Worm (Caenorhabditis elegans) whole organism, L4 larva: ENCODE data around the gene C05E4.7.
A peak's percentile ranks its signal among the peaks of the same experiment; 100 is the strongest.

Experiments used
- F10B5.3 ChIP-seq: sonication (generic microtip); optimal IDR thresholded peaks from 2 replicates; lab custom pipeline; 2016; ENCODE audit warnings: mild to moderate bottlenecking, missing genetic modification characterization, missing compliant biosample characterization
- F26F4.8 ChIP-seq: fragments of 200-800 bp; sonication (Bioruptor generic); conservative IDR thresholded peaks from 2 replicates; pipeline ENCODE4 v1.3.6; 2022; ENCODE audit warnings: missing genetic modification characterization, missing compliant biosample characterization
- F49E8.2 ChIP-seq: sonication (generic microtip); optimal IDR thresholded peaks from 2 replicates; lab custom pipeline; 2016; ENCODE audit warnings: missing compliant biosample characterization, mild to moderate bottlenecking, missing genetic modification characterization, borderline replicate concordance
- R02D3.7 ChIP-seq: fragments of 150-350 bp; sonication (generic microtip); optimal IDR thresholded peaks from 3 replicates; lab custom pipeline; 2014; ENCODE audit warnings: missing biosample characterization, missing genetic modification characterization
- T20F7.1 ChIP-seq: fragments of 200-800 bp; sonication (Bioruptor generic); optimal IDR thresholded peaks from 2 replicates; lab custom pipeline; 2018; ENCODE audit warnings: mild to moderate bottlenecking, missing genetic modification characterization, missing compliant biosample characterization
- Y105C5A.15 ChIP-seq: fragments of 200-800 bp; sonication (Bioruptor generic); IDR thresholded peaks from 2 replicates; pipeline ENCODE4 v1.3.6; 2022; ENCODE audit warnings: missing genetic modification characterization, missing compliant biosample characterization
- Y48G9A.11 ChIP-seq: fragments of 200-800 bp; sonication (Bioruptor generic); IDR thresholded peaks from 2 replicates; pipeline ENCODE4 v1.3.6; 2022; ENCODE audit warnings: missing genetic modification reagents, missing genetic modification characterization, missing compliant biosample characterization
- Y75B8A.6 ChIP-seq: fragments of 200-800 bp; sonication (Bioruptor generic); IDR thresholded peaks from 2 replicates; pipeline ENCODE4 v1.3.6; 2022; ENCODE audit warnings: missing genetic modification reagents, missing genetic modification characterization, missing compliant biosample characterization
- ZK337.2 ChIP-seq: fragments of 200-800 bp; sonication (Bioruptor generic); IDR thresholded peaks from 2 replicates; pipeline ENCODE4 v1.3.6; 2022; ENCODE audit warnings: missing genetic modification reagents, missing genetic modification characterization, missing compliant biosample characterization
- ama-1 ChIP-seq: fragments of 150-350 bp; optimal IDR thresholded peaks from 2 replicates; lab custom pipeline; 2014; ENCODE audit warnings: inconsistent platforms, mixed read lengths
- arid-1 ChIP-seq: fragments of 200-800 bp; sonication (Bioruptor generic); conservative IDR thresholded peaks from 2 replicates; pipeline ENCODE4 v1.3.6; 2022; ENCODE audit warnings: missing genetic modification reagents, missing genetic modification characterization, missing compliant biosample characterization
- cey-2 ChIP-seq: sonication (generic microtip); optimal IDR thresholded peaks from 3 replicates; lab custom pipeline; 2017; ENCODE audit warnings: missing genetic modification characterization, mild to moderate bottlenecking, missing compliant biosample characterization, antibody characterized with exemption, borderline replicate concordance; ENCODE audit not compliant: insufficient read depth
- daf-12 ChIP-seq: fragments of 150-350 bp; optimal IDR thresholded peaks from 2 replicates; lab custom pipeline; 2014; ENCODE audit warnings: missing biosample characterization, missing genetic modification reagents, missing genetic modification characterization
- daf-16 ChIP-seq, 3 experiments: sonication (generic microtip); optimal IDR thresholded peaks; 2 replicates each; lab custom pipeline; 2016 to 2017; ENCODE audit warnings: missing genetic modification characterization in 3 of 3, missing genetic modification reagents in 3 of 3, mild to moderate bottlenecking in 2 of 3, missing compliant biosample characterization in 2 of 3, missing biosample characterization in 1 of 3, moderate library complexity in 1 of 3
- dmd-6 ChIP-seq: fragments of 200-800 bp; sonication (Bioruptor generic); IDR thresholded peaks from 2 replicates; pipeline ENCODE4 v1.3.6; 2022; ENCODE audit warnings: missing genetic modification reagents, missing genetic modification characterization, missing compliant biosample characterization
- dmd-8 ChIP-seq: fragments of 200-800 bp; sonication (Bioruptor generic); IDR thresholded peaks from 2 replicates; pipeline ENCODE4 v1.3.6; 2022; ENCODE audit warnings: missing genetic modification characterization, missing compliant biosample characterization
- dpl-1 ChIP-seq: fragments of 150-350 bp; optimal IDR thresholded peaks from 2 replicates; lab custom pipeline; 2014; ENCODE audit warnings: missing biosample characterization, missing genetic modification reagents, missing genetic modification characterization
- dve-1 ChIP-seq: sonication (generic microtip); optimal IDR thresholded peaks from 2 replicates; lab custom pipeline; 2017; ENCODE audit warnings: antibody characterized with exemption, mild to moderate bottlenecking, missing genetic modification characterization, missing compliant biosample characterization; ENCODE audit not compliant: insufficient read depth
- egl-43 ChIP-seq: fragments of 200-800 bp; sonication (Bioruptor generic); IDR thresholded peaks from 2 replicates; pipeline ENCODE4 v1.3.6; 2022; ENCODE audit warnings: missing genetic modification reagents, missing genetic modification characterization, missing compliant biosample characterization
- gei-8 ChIP-seq: fragments of 200-800 bp; sonication (Bioruptor generic); optimal IDR thresholded peaks from 2 replicates; lab custom pipeline; 2018; ENCODE audit warnings: mild to moderate bottlenecking, missing genetic modification characterization, missing compliant biosample characterization
- hmg-1.1 ChIP-seq: fragments of 200-800 bp; sonication (Bioruptor generic); IDR thresholded peaks from 2 replicates; pipeline ENCODE4 v1.3.6; 2022; ENCODE audit warnings: missing genetic modification reagents, missing genetic modification characterization, missing compliant biosample characterization
- lin-1 ChIP-seq: fragments of 200-800 bp; sonication (Bioruptor generic); IDR thresholded peaks from 2 replicates; pipeline ENCODE4 v1.3.6; 2022; ENCODE audit warnings: missing genetic modification reagents, missing genetic modification characterization, missing compliant biosample characterization
- lin-13 ChIP-seq: fragments of 150-350 bp; optimal IDR thresholded peaks from 2 replicates; lab custom pipeline; 2014; ENCODE audit warnings: missing biosample characterization, missing genetic modification reagents, missing genetic modification characterization
- lin-29 ChIP-seq: fragments of 200-800 bp; sonication (Bioruptor generic); IDR thresholded peaks from 2 replicates; pipeline ENCODE4 v1.3.6; 2022; ENCODE audit warnings: missing genetic modification reagents, missing genetic modification characterization, missing compliant biosample characterization
- lin-38 ChIP-seq: fragments of 200-800 bp; sonication (Bioruptor generic); IDR thresholded peaks from 2 replicates; pipeline ENCODE4 v1.3.6; 2022; ENCODE audit warnings: missing genetic modification reagents, missing genetic modification characterization, missing compliant biosample characterization
- lin-39 ChIP-seq: fragments of 150-350 bp; optimal IDR thresholded peaks from 2 replicates; lab custom pipeline; 2014; ENCODE audit warnings: missing biosample characterization, missing genetic modification reagents, missing genetic modification characterization
- madf-9 ChIP-seq: fragments of 200-800 bp; sonication (Bioruptor generic); conservative IDR thresholded peaks from 2 replicates; pipeline ENCODE4 v1.3.6; 2022; ENCODE audit warnings: missing genetic modification reagents, missing genetic modification characterization, missing compliant biosample characterization
- mdt-29 ChIP-seq: fragments of 200-800 bp; sonication (Bioruptor generic); IDR thresholded peaks from 2 replicates; pipeline ENCODE4 v1.3.6; 2022; ENCODE audit warnings: missing genetic modification reagents, missing genetic modification characterization, missing compliant biosample characterization
- mep-1 ChIP-seq: fragments of 150-350 bp; sonication (generic microtip); optimal IDR thresholded peaks from 3 replicates; lab custom pipeline; 2014; ENCODE audit warnings: missing biosample characterization, missing genetic modification characterization
- mxl-2 ChIP-seq: fragments of 200-800 bp; sonication (Bioruptor generic); conservative IDR thresholded peaks from 2 replicates; pipeline ENCODE4 v1.3.6; 2022; ENCODE audit warnings: missing genetic modification reagents, missing genetic modification characterization, missing compliant biosample characterization
- nhr-10 ChIP-seq: fragments of 150-350 bp; optimal IDR thresholded peaks from 2 replicates; lab custom pipeline; 2014; ENCODE audit warnings: missing biosample characterization, missing genetic modification characterization
- nhr-111 ChIP-seq: fragments of 200-800 bp; sonication (Bioruptor generic); optimal IDR thresholded peaks from 2 replicates; lab custom pipeline; 2018; ENCODE audit warnings: mild to moderate bottlenecking, missing genetic modification characterization, missing compliant biosample characterization
- php-3 ChIP-seq: fragments of 200-800 bp; sonication (Bioruptor generic); IDR thresholded peaks from 2 replicates; pipeline ENCODE4 v1.3.6; 2022; ENCODE audit warnings: missing genetic modification reagents, missing genetic modification characterization, missing compliant biosample characterization
- saeg-2 ChIP-seq: fragments of 200-800 bp; sonication (Bioruptor generic); IDR thresholded peaks from 2 replicates; pipeline ENCODE4 v1.3.6; 2022; ENCODE audit warnings: missing genetic modification reagents, missing genetic modification characterization, missing compliant biosample characterization
- set-16 ChIP-seq: fragments of 200-800 bp; sonication (Bioruptor generic); IDR thresholded peaks from 2 replicates; pipeline ENCODE4 v1.3.6; 2022; ENCODE audit warnings: missing genetic modification reagents, missing genetic modification characterization, missing compliant biosample characterization
- skn-1 ChIP-seq: fragments of 150-350 bp; optimal IDR thresholded peaks from 2 replicates; lab custom pipeline; 2014; ENCODE audit warnings: missing biosample characterization, missing genetic modification characterization
- snpc-4 ChIP-seq: fragments of 150-350 bp; optimal IDR thresholded peaks from 2 replicates; lab custom pipeline; 2014; ENCODE audit warnings: missing biosample characterization, missing genetic modification characterization
- spr-1 ChIP-seq: sonication (generic microtip); optimal IDR thresholded peaks from 2 replicates; lab custom pipeline; 2016; ENCODE audit warnings: mild to moderate bottlenecking, missing genetic modification characterization, missing compliant biosample characterization
- unc-39 ChIP-seq: sonication (generic microtip); optimal IDR thresholded peaks from 2 replicates; lab custom pipeline; 2017; ENCODE audit warnings: missing biosample characterization, missing genetic modification characterization
- unc-62 ChIP-seq, 3 experiments: fragments of 150-350 bp in 1 of 3; sonication (generic microtip); optimal IDR thresholded peaks in 2 of 3; peaks in 1 of 3; 1 replicate in 1 of 3; 2 replicates in 2 of 3; lab custom pipeline; 2014 to 2017; ENCODE audit warnings: missing biosample characterization in 3 of 3, missing genetic modification characterization in 3 of 3, missing genetic modification reagents in 3 of 3, missing genotype in 1 of 3
- vab-7 ChIP-seq: fragments of 200-800 bp; sonication (Bioruptor generic); IDR thresholded peaks from 2 replicates; pipeline ENCODE4 v1.3.6; 2022; ENCODE audit warnings: missing genetic modification reagents, missing genetic modification characterization, missing compliant biosample characterization
- zip-11 ChIP-seq: fragments of 200-800 bp; sonication (Bioruptor generic); IDR thresholded peaks from 2 replicates; pipeline ENCODE4 v1.3.6; 2022; ENCODE audit warnings: missing genetic modification characterization, missing compliant biosample characterization
- ztf-11 ChIP-seq: fragments of 150-350 bp; optimal IDR thresholded peaks from 2 replicates; lab custom pipeline; 2014; ENCODE audit warnings: missing biosample characterization, missing genetic modification characterization
- ztf-7 ChIP-seq: fragments of 150-350 bp; optimal IDR thresholded peaks from 2 replicates; lab custom pipeline; 2014; ENCODE audit warnings: missing biosample characterization, missing genetic modification characterization

Gene C05E4.7

DNA sequence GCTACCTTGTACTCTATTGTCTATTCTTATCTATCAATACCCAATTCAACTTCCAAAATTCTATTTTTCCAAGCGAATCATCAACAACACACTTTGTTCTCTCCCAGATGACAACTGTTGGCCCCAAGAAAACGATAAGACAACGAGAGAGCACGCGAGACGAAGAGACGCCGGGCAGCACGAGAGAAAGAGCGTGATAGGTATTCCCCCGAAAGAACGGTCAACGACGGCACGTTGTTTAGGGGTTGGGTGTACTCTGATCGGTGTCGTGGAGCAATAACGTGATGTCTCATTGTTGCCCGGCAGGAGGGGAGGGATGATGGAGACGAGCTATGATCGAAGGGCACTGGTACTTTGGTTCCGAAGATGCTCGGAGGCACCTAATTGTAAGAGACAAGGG, 10.6 kb upstream of the C05E4.7 start (continued):
- TF ChIP-seq unc-62 (GFP tag; optimal IDR thresholded peaks at IDR 0.05 in 1 of 2; lab: Kevin White, UChicago) (peak; percentile 76 to 98), unc-62 (tag; optimal IDR thresholded peaks at IDR 0.05; lab: Kevin White, UChicago) (peak; percentile 8), ztf-11 (tag; lab: Kevin White, UChicago) (no peak), lin-29 (GFP tag; lab: Robert Waterston, UW) (no peak), egl-43 (GFP tag; lab: Robert Waterston, UW) (peak; percentile 65; the same call in 1 of the 2 replicates), spr-1 (tag; lab: Kevin White, UChicago) (peak; percentile 56), dpl-1 (GFP tag; lab: Kevin White, UChicago) (peak; percentile 2), daf-12 (tag; lab: Kevin White, UChicago) (no peak), daf-16 (GFP tag; optimal IDR thresholded peaks at IDR 0.05; lab: Kevin White, UChicago) (peak; percentile 95 to 96), daf-16 (tag; optimal IDR thresholded peaks at IDR 0.05; lab: Kevin White, UChicago) (peak; percentile 99), saeg-2 (GFP tag; lab: Robert Waterston, UW) (peak; percentile 79), gei-8 (GFP tag; lab: Kevin White, UChicago) (peak; percentile 88), Y105C5A.15 (GFP tag; lab: Robert Waterston, UW) (no peak), F49E8.2 (tag; lab: Kevin White, UChicago) (no peak), set-16 (GFP tag; lab: Robert Waterston, UW) (peak; percentile 91), skn-1 (tag; lab: Kevin White, UChicago) (no peak), madf-9 (GFP tag; lab: Robert Waterston, UW) (peak; percentile 34; the same call in 1 of the 2 replicates)

DNA sequence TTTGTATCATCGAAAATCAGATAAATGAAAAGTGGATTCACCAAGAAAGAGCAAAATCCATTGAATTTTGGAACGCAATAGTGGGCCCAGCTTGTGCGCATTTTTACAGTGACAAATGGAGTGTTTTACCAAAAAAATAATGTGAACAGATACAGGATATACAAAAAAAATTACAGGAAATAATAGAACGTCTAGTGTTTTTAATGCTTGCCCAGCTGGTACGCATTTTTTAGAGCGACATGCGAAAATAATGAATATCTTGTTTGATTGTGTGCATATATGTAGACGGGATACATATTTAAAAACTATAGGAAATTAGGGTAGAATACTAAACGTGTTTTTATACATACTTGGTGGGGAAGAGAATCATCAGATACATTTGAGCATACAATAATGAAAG, 5.7 kb upstream of the C05E4.7 start, which contains the start of gene srj-25:
Gene srj-25 (minus strand): TSS at position 101 of the 400 bp plus-strand sequence.
- TF ChIP-seq F26F4.8, result no peak
- TF ChIP-seq php-3 (GFP tag; lab: Robert Waterston, UW), result no peak
- TF ChIP-seq nhr-10, result no peak
- TF ChIP-seq ztf-7, result no peak
- TF ChIP-seq lin-38 (GFP tag; lab: Robert Waterston, UW), result no peak
- TF ChIP-seq zip-11 (GFP tag; lab: Robert Waterston, UW), result no peak
- no peak for TF ChIP-seq arid-1 (GFP tag; lab: Robert Waterston, UW)
- TF ChIP-seq lin-1 (GFP tag; lab: Robert Waterston, UW), result no peak
- no peak for TF ChIP-seq egl-43 (GFP tag; lab: Robert Waterston, UW)
- no peak for TF ChIP-seq mxl-2 (GFP tag; lab: Robert Waterston, UW)
- TF ChIP-seq ZK337.2 (GFP tag; lab: Robert Waterston, UW), result no peak
- TF ChIP-seq dve-1 (tag; lab: Kevin White, UChicago), result no peak
- no peak for TF ChIP-seq dmd-8 (GFP tag; lab: Robert Waterston, UW)

DNA sequence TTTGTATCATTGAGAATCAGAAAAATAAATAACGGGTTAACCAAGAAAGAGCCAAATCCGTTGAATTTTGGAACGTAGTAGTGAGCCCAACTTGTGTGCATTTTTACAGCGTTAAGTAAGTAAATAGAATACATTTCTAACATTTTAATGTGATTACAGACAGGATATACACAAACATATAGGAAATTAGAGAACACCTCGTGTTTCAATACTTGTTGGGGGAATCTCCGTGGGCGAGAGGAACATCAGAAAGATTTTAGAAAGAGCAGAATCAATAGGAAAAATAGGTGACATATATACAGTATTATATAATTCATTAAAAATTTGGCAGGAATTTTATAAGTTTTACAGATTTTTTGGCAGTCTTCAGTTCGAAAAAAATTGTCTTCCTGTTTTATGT, 3.1 kb upstream of the C05E4.7 start, which contains the start of gene srj-24:
Gene srj-24 (minus strand): TSS at position 101 of the 400 bp plus-strand sequence.
- TF ChIP-seq F49E8.2 (tag; lab: Kevin White, UChicago) (no peak), mep-1 (tag; lab: Kevin White, UChicago) (no peak), cey-2 (tag; lab: Kevin White, UChicago) (no peak), T20F7.1 (GFP tag; lab: Kevin White, UChicago) (no peak), Y75B8A.6 (GFP tag; lab: Robert Waterston, UW) (no peak), lin-13 (no peak), unc-39 (tag; lab: Kevin White, UChicago) (no peak)
- TF ChIP-seq, all 104 proteins: peak for 0

DNA sequence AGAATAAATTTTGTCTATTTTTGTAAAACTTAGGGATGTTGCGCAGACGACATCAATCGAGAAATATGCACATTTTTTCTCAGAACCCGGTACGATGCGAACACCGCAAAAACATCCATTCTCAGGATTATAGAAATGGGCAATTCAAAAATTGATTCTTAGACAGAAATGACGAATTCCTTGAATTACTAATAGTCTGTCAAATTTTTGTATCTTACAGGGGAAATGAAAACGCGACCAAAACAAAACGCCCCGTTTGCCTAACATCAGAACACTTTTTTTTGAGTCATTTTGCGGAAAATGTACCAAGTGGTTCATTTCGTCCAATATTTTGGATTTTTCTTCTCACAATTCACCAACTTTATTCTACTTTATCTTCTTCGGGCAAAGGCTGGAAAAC, 1.4 kb downstream of the C05E4.7 start, which contains the start of gene str-134:
Gene str-134 (plus strand): TSS at position 301 of the 400 bp plus-strand sequence.
- TF ChIP-seq R02D3.7 (tag; lab: Kevin White, UChicago) (no peak), nhr-10 (no peak), mdt-29 (no peak), hmg-1.1 (GFP tag; lab: Robert Waterston, UW) (no peak), T20F7.1 (GFP tag; lab: Kevin White, UChicago) (no peak), F10B5.3 (tag; lab: Kevin White, UChicago) (no peak), vab-7 (GFP tag; lab: Robert Waterston, UW) (no peak), dmd-6 (GFP tag; lab: Robert Waterston, UW) (no peak), nhr-111 (GFP tag; lab: Kevin White, UChicago) (no peak), egl-43 (GFP tag; lab: Robert Waterston, UW) (no peak), ama-1 (lab: Kevin White, UChicago) (no peak), unc-39 (tag; lab: Kevin White, UChicago) (no peak), php-3 (GFP tag; lab: Robert Waterston, UW) (no peak), unc-62 (GFP tag; optimal IDR thresholded peaks at IDR 0.05 in 1 of 2; lab: Kevin White, UChicago) (no peak), unc-62 (tag; optimal IDR thresholded peaks at IDR 0.05; lab: Kevin White, UChicago) (no peak), lin-39 (tag; lab: Kevin White, UChicago) (no peak), Y48G9A.11 (GFP tag; lab: Robert Waterston, UW) (no peak), snpc-4 (tag; lab: Kevin White, UChicago) (no peak)
